Fruit fly (Drosophila melanogaster) whole organism, pupa: ENCODE results near the gene CG43288.
A peak's percentile ranks its signal among the peaks of the same experiment; 100 is the strongest.

ENCODE experiments used
- CG34367 ChIP-seq: fragments of 200-800 bp; sonication (Bioruptor generic); optimal IDR thresholded peaks from 2 replicates; lab custom pipeline; 2018; ENCODE audit warnings: missing biosample characterization, mild to moderate bottlenecking, missing genetic modification characterization
- CG8159 ChIP-seq: fragments of 200-800 bp; sonication (Bioruptor generic); optimal IDR thresholded peaks from 3 replicates; lab custom pipeline; 2018; ENCODE audit warnings: missing biosample characterization, mild to moderate bottlenecking, missing genetic modification characterization, moderate library complexity

dm6 chrX:4170492-4170891 lies 42.3 kb upstream of the CG43288 start:
- TF ChIP-seq CG8159 (tag; lab: Kevin White, UChicago) (peak; percentile 53), CG34367 (tag; lab: Kevin White, UChicago) (peak; percentile 51)
